Worm (Caenorhabditis elegans): ENCODE results near the gene lec-9.

DNA sequence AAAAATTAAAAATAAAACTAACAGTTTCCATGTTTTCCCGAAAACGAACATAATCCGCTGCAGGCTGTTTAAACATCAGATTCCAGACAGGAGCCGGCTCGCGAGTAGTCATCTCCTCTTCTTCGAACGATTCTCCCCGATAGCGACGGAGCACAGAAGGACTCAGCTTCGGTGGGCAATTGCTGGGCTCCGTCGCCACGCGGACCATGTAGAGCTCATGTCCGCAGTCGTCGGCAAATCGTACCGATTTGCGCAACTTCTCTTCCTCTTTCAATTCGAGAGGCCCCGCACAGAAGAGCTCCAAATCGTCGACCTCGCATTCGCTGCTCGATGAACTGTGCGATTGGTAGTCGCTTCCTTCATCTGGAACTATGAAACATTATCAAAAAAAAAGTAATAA lies 25.0 kb downstream of the lec-9 start:
- TF ChIP-seq nhr-25 (tag; optimal IDR thresholded peaks at IDR 0.05; ENCODE audit: borderline replicate concordance, insufficient read depth) = no peak
- TF ChIP-seq mdl-1 (tag; optimal IDR thresholded peaks at IDR 0.05) = no peak
- no peak for TF ChIP-seq tag-97 (GFP tag; IDR thresholded peaks at IDR 0.05)
- no peak for TF ChIP-seq lsy-2 (tag; optimal IDR thresholded peaks at IDR 0.05)
